Worm (Caenorhabditis elegans) whole organism, late embryonic: ENCODE results near the gene Y22D7AL.4.

Experiments
- F13H6.1 ChIP-seq: sonication (generic microtip); optimal IDR thresholded peaks from 2 replicates; lab custom pipeline; 2016; ENCODE audit warnings: missing genetic modification characterization, missing compliant biosample characterization
- ceh-9 ChIP-seq: sonication (generic microtip); optimal IDR thresholded peaks from 2 replicates; lab custom pipeline; 2016; ENCODE audit warnings: mild to moderate bottlenecking, missing genetic modification characterization, inconsistent platforms, missing compliant biosample characterization
- dmd-4 ChIP-seq: sonication (generic microtip); optimal IDR thresholded peaks from 2 replicates; lab custom pipeline; 2016; ENCODE audit warnings: borderline replicate concordance, missing genetic modification characterization, missing compliant biosample characterization
- fkh-10 ChIP-seq: fragments of 150-350 bp; optimal IDR thresholded peaks from 2 replicates; lab custom pipeline; 2014; ENCODE audit warnings: missing biosample characterization, missing genetic modification reagents, missing genetic modification characterization
- fkh-6 ChIP-seq: sonication (generic microtip); optimal IDR thresholded peaks from 2 replicates; lab custom pipeline; 2016; ENCODE audit warnings: missing genetic modification characterization, missing compliant biosample characterization
- npax-4 ChIP-seq: sonication (generic microtip); optimal IDR thresholded peaks from 2 replicates; lab custom pipeline; 2016; ENCODE audit warnings: missing genetic modification characterization, missing compliant biosample characterization

DNA sequence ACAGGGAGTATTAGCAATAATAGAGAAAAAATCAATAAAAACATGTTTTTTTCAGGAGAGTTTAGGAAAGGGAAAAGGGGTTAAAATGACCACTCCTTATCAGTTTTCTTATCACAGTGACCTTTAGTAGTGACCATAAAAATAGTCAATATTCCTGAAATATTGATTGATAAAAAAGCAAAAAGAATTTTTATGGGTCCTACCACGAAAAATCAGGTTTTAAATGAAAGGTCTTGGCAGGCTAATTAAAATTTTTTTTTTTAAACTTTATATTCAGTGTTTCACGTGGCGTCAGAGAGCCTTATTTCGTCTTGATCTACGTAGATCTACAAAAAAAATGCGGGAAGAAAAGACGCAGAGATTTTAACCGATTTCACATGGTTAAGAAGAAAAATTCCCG, 30.9 kb downstream of the Y22D7AL.4 start, which contains the start of gene cht-4:
- TF ChIP-seq fkh-10 (GFP tag; lab: Kevin White, UChicago) (no peak), fkh-6 (tag; lab: Kevin White, UChicago) (no peak), F13H6.1 (no peak), dmd-4 (no peak), ceh-9 (tag; lab: Kevin White, UChicago) (no peak), npax-4 (tag; lab: Kevin White, UChicago) (no peak)
